Fruit fly (Drosophila melanogaster) whole organism, pupa: ENCODE results near the gene CycE.

Experiments used
- CG12605 ChIP-seq: fragments of 200-800 bp; sonication (Bioruptor generic); IDR thresholded peaks from 2 replicates; pipeline ENCODE4 v1.3.6; 2022; ENCODE audit warnings: missing biosample characterization, missing genetic modification characterization
- CG13204 ChIP-seq: fragments of 200-800 bp; sonication (Bioruptor generic); optimal IDR thresholded peaks from 2 replicates; lab custom pipeline; 2018; ENCODE audit warnings: missing biosample characterization, mild to moderate bottlenecking, missing genetic modification characterization, moderate library complexity
- CG32121 ChIP-seq: fragments of 200-800 bp; sonication (Bioruptor generic); IDR thresholded peaks from 2 replicates; pipeline ENCODE4 v1.3.6; 2022; ENCODE audit warnings: missing biosample characterization, missing genetic modification characterization
- CG4496 ChIP-seq: fragments of 200-800 bp; sonication (Bioruptor generic); IDR thresholded peaks from 3 replicates; pipeline ENCODE4 v1.3.6; 2022; ENCODE audit warnings: missing biosample characterization, missing genetic modification characterization
- CG8301 ChIP-seq: fragments of 200-800 bp; sonication (Bioruptor generic); optimal IDR thresholded peaks from 2 replicates; lab custom pipeline; 2018; ENCODE audit warnings: missing biosample characterization, mild to moderate bottlenecking, missing genetic modification characterization
- EcR ChIP-seq: fragments of 200-800 bp; sonication (Bioruptor generic); optimal IDR thresholded peaks from 3 replicates; lab custom pipeline; 2019; ENCODE audit warnings: missing biosample characterization, missing genetic modification characterization, mild to moderate bottlenecking, moderate library complexity, missing genetic modification reagents
- Pif1B ChIP-seq: fragments of 200-800 bp; sonication (Bioruptor generic); optimal IDR thresholded peaks from 3 replicates; lab custom pipeline; 2016; ENCODE audit warnings: missing biosample characterization, missing genetic modification characterization
- fd96Ca ChIP-seq: fragments of 200-800 bp; sonication (Bioruptor generic); IDR thresholded peaks from 3 replicates; pipeline ENCODE4 v1.3.6; 2022; ENCODE audit warnings: missing biosample characterization, missing genetic modification characterization

- TF ChIP-seq fd96Ca (GFP tag; lab: Robert Waterston, UW) (no peak), CG32121 (GFP tag; lab: Robert Waterston, UW) (no peak), Pif1B (GFP tag; lab: Kevin White, UChicago) (no peak), EcR (GFP tag; lab: Kevin White, UChicago) (no peak), CG8301 (tag; lab: Kevin White, UChicago) (no peak), CG4496 (GFP tag; lab: Robert Waterston, UW) (no peak), CG13204 (GFP tag; lab: Kevin White, UChicago) (no peak), CG12605 (GFP tag; lab: Robert Waterston, UW) (no peak)
These were observed 48.4 kb upstream of the CycE start for dm6 chr2L:15796300-15796699.
